Fruit fly (Drosophila melanogaster): ENCODE data around the gene RpL6.

The RpL6 gene

DNA sequence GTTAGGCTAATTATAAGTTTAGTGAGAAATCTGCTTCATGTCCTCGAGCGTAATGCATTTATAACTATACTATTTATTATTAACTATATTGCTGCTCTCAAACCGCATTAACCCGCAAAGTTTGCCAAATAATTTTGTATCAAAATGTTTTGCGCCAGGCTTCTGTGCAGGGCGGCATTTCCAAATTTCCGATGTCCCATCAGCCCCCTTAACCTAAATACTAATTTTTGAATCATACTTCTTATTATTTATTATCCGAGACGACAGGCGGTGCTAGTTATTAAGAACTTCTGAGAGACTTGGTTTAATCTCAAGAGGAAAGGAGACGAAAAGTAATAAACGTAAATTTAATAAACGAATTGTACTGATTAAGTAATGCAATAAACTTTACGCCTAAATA lies 30.3 kb downstream of the RpL6 start:
- TF ChIP-seq Pif1A (GFP tag; optimal IDR thresholded peaks at IDR 0.05) (no peak), CG10348 (GFP tag; IDR thresholded peaks at IDR 0.05) (no peak), CG9948 (tag; optimal IDR thresholded peaks at IDR 0.05) (no peak), CG12605 (GFP tag; IDR thresholded peaks at IDR 0.05) (no peak)

DNA sequence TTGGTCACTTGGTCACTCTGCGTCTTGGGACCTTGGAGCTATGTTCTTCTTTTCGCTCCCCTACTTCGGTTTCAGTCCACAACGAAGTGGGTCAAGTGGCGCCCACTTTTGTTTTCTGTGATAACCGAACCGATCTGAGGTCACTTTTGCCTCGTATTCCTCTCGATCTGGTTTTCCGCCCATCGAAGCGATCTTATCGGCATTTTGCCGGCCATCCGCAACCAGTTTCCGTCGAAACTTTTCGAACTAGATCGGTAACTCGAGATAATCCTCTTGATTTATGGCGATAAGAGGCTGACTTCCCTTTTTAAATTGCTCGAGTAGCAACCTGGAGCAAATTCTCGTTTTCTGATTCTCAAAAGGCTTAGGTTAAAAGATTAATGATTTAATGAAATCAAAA lies 31.4 kb downstream of the RpL6 start:
- TF ChIP-seq EcR (GFP tag; optimal IDR thresholded peaks at IDR 0.05) (peak; percentile 70), CG10348 (GFP tag; IDR thresholded peaks at IDR 0.05) (no peak)

DNA sequence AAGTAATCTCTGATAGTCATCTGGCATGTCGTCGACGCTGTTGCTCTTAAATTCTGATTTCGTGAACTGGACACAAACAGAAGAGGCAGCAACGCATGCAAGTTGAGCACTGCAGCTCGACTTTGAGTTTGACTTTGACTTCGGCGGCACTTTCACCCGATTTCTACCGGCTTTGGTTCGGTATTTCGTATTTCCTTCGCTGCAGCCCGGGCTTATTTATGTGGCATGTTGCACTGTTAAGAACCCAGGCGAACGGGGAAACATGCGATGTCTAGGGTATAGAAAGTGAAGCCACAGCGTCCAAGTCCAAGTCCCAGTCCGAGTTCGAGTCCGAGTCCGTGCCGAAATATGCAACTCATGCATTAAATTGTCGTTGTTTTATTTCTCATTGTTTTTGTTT lies 31.8 kb downstream of the RpL6 start:
- no peak for TF ChIP-seq CG12605 (GFP tag; IDR thresholded peaks at IDR 0.05)
- no peak for TF ChIP-seq fd96Ca (GFP tag; IDR thresholded peaks at IDR 0.05)
- TF ChIP-seq CG8301 (tag; optimal IDR thresholded peaks at IDR 0.05), result no peak
- no peak for TF ChIP-seq CG14655 (GFP tag; optimal IDR thresholded peaks at IDR 0.05)
- TF ChIP-seq CG34367 (tag; optimal IDR thresholded peaks at IDR 0.05), result no peak
- TF ChIP-seq CG4496 (GFP tag; IDR thresholded peaks at IDR 0.05), result no peak
- no peak for TF ChIP-seq CG10348 (GFP tag; IDR thresholded peaks at IDR 0.05)
- no peak for TF ChIP-seq rn (GFP tag; IDR thresholded peaks at IDR 0.05)
- TF ChIP-seq D1 (tag; optimal IDR thresholded peaks at IDR 0.05), result no peak
- TF ChIP-seq Snoo (tag; optimal IDR thresholded peaks at IDR 0.05), result no peak
- no peak for TF ChIP-seq CG8159 (tag; optimal IDR thresholded peaks at IDR 0.05)
- TF ChIP-seq CG9948 (tag; optimal IDR thresholded peaks at IDR 0.05), result no peak
- TF ChIP-seq gl (tag; optimal IDR thresholded peaks at IDR 0.05), result no peak
- no peak for TF ChIP-seq CG32121 (GFP tag; IDR thresholded peaks at IDR 0.05)
- TF ChIP-seq CG13204 (GFP tag; optimal IDR thresholded peaks at IDR 0.05), result no peak
- no peak for TF ChIP-seq CG15710 (tag; optimal IDR thresholded peaks at IDR 0.05)
- no peak for TF ChIP-seq Pif1B (GFP tag; optimal IDR thresholded peaks at IDR 0.05)
- no peak for TF ChIP-seq Pif1A (GFP tag; optimal IDR thresholded peaks at IDR 0.05)
- TF ChIP-seq EcR (GFP tag; optimal IDR thresholded peaks at IDR 0.05), result no peak
- TF ChIP-seq CG17806 (tag; optimal IDR thresholded peaks at IDR 0.05), result no peak

DNA sequence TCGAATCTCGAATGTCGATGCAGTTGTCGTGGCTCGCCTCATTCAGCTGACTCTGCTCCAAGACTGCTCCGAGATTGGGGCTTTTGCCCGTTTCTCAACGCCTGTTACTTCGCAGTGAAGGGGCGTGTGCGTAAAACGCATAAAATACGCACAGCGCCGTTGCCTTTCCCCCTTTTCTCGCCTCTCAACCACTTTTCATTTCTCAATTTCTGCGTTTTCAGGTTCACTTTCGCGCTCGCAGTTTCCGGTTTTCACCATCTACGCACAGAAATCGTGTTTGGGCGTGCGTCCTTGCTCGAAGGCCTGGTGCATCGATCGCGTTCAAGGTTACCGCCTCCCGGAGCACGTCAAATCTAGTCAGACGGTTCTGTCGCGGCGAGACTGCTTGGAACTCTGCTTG lies 36.2 kb downstream of the RpL6 start:
- TF ChIP-seq Pif1A (GFP tag; optimal IDR thresholded peaks at IDR 0.05) (no peak), EcR (GFP tag; optimal IDR thresholded peaks at IDR 0.05) (peak; percentile 98), CG8159 (tag; optimal IDR thresholded peaks at IDR 0.05) (no peak), CG15710 (tag; optimal IDR thresholded peaks at IDR 0.05) (no peak), CG13204 (GFP tag; optimal IDR thresholded peaks at IDR 0.05) (no peak), Snoo (tag; optimal IDR thresholded peaks at IDR 0.05) (no peak)

- TF ChIP-seq CG15710 (tag; optimal IDR thresholded peaks at IDR 0.05), result no peak
- TF ChIP-seq rn (GFP tag; IDR thresholded peaks at IDR 0.05), result no peak
- no peak for TF ChIP-seq Pif1A (GFP tag; optimal IDR thresholded peaks at IDR 0.05)
- TF ChIP-seq CG32121 (GFP tag; IDR thresholded peaks at IDR 0.05), result no peak
Measured at dm6 chr3R:31558720-31559280, 37.2 kb downstream of the RpL6 start.

dm6 chr3R:31550910-31551309 lies 45.1 kb downstream of the RpL6 start:
- TF ChIP-seq CG15710 (tag; optimal IDR thresholded peaks at IDR 0.05) (no peak), gl (tag; optimal IDR thresholded peaks at IDR 0.05) (no peak), CG10348 (GFP tag; IDR thresholded peaks at IDR 0.05) (no peak), EcR (GFP tag; optimal IDR thresholded peaks at IDR 0.05) (no peak), D1 (tag; optimal IDR thresholded peaks at IDR 0.05) (no peak), Ets98B (GFP tag; IDR thresholded peaks at IDR 0.05) (no peak), CG8159 (tag; optimal IDR thresholded peaks at IDR 0.05) (no peak), fd96Ca (GFP tag; IDR thresholded peaks at IDR 0.05) (no peak), CG12605 (GFP tag; IDR thresholded peaks at IDR 0.05) (no peak), Pif1B (GFP tag; optimal IDR thresholded peaks at IDR 0.05) (no peak), Snoo (tag; optimal IDR thresholded peaks at IDR 0.05) (no peak), CG9948 (tag; optimal IDR thresholded peaks at IDR 0.05) (no peak), CG13204 (GFP tag; optimal IDR thresholded peaks at IDR 0.05) (no peak), CG17806 (tag; optimal IDR thresholded peaks at IDR 0.05) (no peak), rn (GFP tag; IDR thresholded peaks at IDR 0.05) (no peak), CG32121 (GFP tag; IDR thresholded peaks at IDR 0.05) (no peak)

DNA sequence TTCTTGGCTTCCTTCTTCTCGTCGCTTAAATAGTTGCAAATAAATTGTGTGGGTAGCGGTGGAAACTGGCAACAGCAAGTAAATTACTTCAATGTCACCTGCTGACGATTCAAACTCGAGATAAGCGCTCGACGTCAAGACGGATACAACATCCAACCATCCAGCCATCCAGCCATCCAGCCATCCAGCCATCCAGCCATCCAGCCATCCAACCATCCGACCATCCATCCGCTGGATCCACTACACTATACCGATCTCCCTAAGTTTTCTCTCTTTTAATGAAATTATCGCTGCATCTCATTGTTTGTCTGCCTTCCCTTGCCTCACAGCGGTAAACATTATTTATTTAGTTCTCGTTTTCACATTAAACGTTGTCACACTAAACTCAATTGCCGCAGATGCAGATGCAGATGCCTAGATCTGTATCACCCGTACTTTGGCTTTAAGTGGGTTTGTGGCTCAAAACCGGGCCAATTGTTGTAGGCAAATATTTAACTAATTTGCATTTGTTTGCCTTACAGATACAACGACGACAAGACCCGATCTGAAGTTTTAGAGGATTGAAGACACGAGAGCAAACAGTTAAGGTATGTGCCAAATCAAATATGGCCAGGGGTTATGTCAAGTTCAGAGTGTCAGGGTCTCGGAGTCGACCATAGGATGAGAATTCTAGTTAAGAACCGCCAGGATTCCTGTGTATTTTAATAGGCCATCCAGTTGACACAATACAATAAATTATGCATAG lies 47.1 kb downstream of the RpL6 start:
- no peak for TF ChIP-seq CG17806 (tag; optimal IDR thresholded peaks at IDR 0.05)
- no peak for TF ChIP-seq CG8159 (tag; optimal IDR thresholded peaks at IDR 0.05)
- no peak for TF ChIP-seq fd96Ca (GFP tag; IDR thresholded peaks at IDR 0.05)
- no peak for TF ChIP-seq CG4496 (GFP tag; IDR thresholded peaks at IDR 0.05)
- TF ChIP-seq CG8301 (tag; optimal IDR thresholded peaks at IDR 0.05), result no peak
- no peak for TF ChIP-seq rn (GFP tag; IDR thresholded peaks at IDR 0.05)
- TF ChIP-seq CG15710 (tag; optimal IDR thresholded peaks at IDR 0.05), result no peak
- no peak for TF ChIP-seq D1 (tag; optimal IDR thresholded peaks at IDR 0.05)
